Worm (Caenorhabditis elegans): ENCODE measurements around the gene ZK1248.17.

DNA sequence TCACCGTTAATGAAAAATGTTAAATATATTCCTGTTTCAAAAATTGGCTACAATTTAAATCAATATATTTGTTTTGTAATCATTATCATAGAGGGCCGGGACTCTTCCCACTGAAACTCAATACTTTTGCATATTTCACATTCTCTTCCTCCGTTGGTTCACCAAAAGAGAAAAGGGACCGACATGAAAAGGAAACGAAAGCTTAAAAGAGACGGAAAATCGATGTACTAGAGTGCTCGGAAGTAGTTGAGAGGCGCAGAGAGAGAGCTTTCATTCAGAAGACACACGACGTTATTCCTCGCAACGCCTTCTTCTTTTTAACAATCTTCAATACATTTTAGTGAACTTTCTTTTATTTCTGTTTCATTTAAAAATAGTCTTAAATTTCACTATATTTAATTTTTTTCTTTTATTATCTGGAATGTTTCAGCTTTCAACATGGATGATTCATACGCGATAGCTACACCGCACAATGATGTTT lies 25.0 kb downstream of the ZK1248.17 start, which contains the start of gene ehs-1:
- TF ChIP-seq vab-7 (GFP tag; IDR thresholded peaks at IDR 0.05) (no peak), ceh-28 (tag; optimal IDR thresholded peaks at IDR 0.05) (no peak), fkh-10 (GFP tag; optimal IDR thresholded peaks at IDR 0.05) (no peak), snpc-4 (tag; optimal IDR thresholded peaks at IDR 0.05) (no peak), nhr-237 (tag; optimal IDR thresholded peaks at IDR 0.05) (no peak), ama-1 (optimal IDR thresholded peaks at IDR 0.05) (no peak), mep-1 (tag; optimal IDR thresholded peaks at IDR 0.05) (no peak), dpl-1 (GFP tag; optimal IDR thresholded peaks at IDR 0.05) (peak; percentile 2), F49E8.2 (tag; optimal IDR thresholded peaks at IDR 0.05; ENCODE audit: borderline replicate concordance) (no peak), nhr-76 (tag; optimal IDR thresholded peaks at IDR 0.05) (no peak)
